Worm (Caenorhabditis elegans) whole organism, L4/young adult: ENCODE measurements around the gene rab-18.

ENCODE experiments used
- W03F9.2 ChIP-seq: fragments of 150-350 bp; optimal IDR thresholded peaks from 2 replicates; lab custom pipeline; 2014; ENCODE audit warnings: missing biosample characterization, missing genetic modification characterization
- him-1 ChIP-seq: sonication (generic microtip); optimal IDR thresholded peaks from 2 replicates; lab custom pipeline; 2016; ENCODE audit warnings: missing genotype, missing genetic modification reagents, missing genetic modification characterization, missing compliant biosample characterization

ce11 chrIII:1051877-1052276 lies 28.7 kb downstream of the rab-18 start:
- TF ChIP-seq W03F9.2 (tag; lab: Kevin White, UChicago) (no peak), him-1 (tag; lab: Kevin White, UChicago) (no peak)
